In the genomic region with DNA sequence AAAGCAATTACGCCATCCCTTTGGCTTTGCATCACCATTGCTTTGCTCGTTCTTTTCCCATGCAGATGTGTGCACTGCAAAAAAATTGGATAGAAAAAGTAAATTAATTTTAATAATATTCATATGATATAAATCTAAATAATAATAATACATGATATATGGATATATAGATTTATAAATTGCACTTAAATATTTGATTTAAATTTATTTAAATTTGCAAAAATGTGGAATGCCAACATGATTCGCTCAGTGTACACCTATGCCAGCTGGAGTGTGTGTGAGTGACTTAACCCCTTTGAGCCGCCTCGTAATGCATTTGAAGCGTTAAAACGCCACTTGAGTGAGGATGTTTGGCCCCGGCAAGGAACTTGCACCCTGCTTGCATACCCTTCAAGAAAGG, we compare ENCODE assay signal across 1 fruit fly cellular context.
TF ChIP-seq lines count a peak whose summit lies in the region.

No protein-coding gene starts in this region.

TF ChIP-seq in whole organism, embryonic, 481 proteins besides CTCF, POLR2A, EP300 and RAD21 (continued from another document and continues in another):
- TF ChIP-seq tin (GFP tag; optimal IDR thresholded peaks at IDR 0.05; lab: Kevin White, UChicago) = no peak
- no peak for TF ChIP-seq CG12155 (GFP tag; optimal IDR thresholded peaks at IDR 0.05; lab: Kevin White, UChicago)
- no peak for TF ChIP-seq shn (GFP tag; optimal IDR thresholded peaks at IDR 0.05; lab: Kevin White, UChicago)
- no peak for TF ChIP-seq Nf-YA (GFP tag; IDR thresholded peaks at IDR 0.05; lab: Robert Waterston, UW)
- no peak for TF ChIP-seq Atf-2 (GFP tag; optimal IDR thresholded peaks at IDR 0.05; lab: Kevin White, UChicago)
- no peak for TF ChIP-seq CG30403 (GFP tag; optimal IDR thresholded peaks at IDR 0.05; lab: Kevin White, UChicago)
- no peak for TF ChIP-seq emc (GFP tag; optimal IDR thresholded peaks at IDR 0.05; lab: Kevin White, UChicago)
- no peak for TF ChIP-seq Lim3 (GFP tag; IDR thresholded peaks at IDR 0.05; lab: Robert Waterston, UW)
- TF ChIP-seq CG2120 (GFP tag; optimal IDR thresholded peaks at IDR 0.05; lab: Kevin White, UChicago) = no peak
- TF ChIP-seq CoRest (tag; optimal IDR thresholded peaks at IDR 0.05; lab: Kevin White, UChicago) = no peak
- no peak for TF ChIP-seq CG8478 (optimal IDR thresholded peaks at IDR 0.05; lab: Kevin White, UChicago)
- TF ChIP-seq CG33213 (GFP tag; optimal IDR thresholded peaks at IDR 0.05; lab: Kevin White, UChicago) = no peak
- no peak for TF ChIP-seq pita (GFP tag; optimal IDR thresholded peaks at IDR 0.05; lab: Kevin White, UChicago)
- TF ChIP-seq Xrp1 (GFP tag; IDR thresholded peaks at IDR 0.05; lab: Robert Waterston, UW) = 0 out of 2 replicates have a peak, but pooled peaks have one; percentile 12
- no peak for TF ChIP-seq CG32532 (GFP tag; IDR thresholded peaks at IDR 0.05; lab: Robert Waterston, UW)
- TF ChIP-seq Doc3 (GFP tag; IDR thresholded peaks at IDR 0.05; lab: Robert Waterston, UW; ENCODE audit: partially characterized antibody) = no peak
- TF ChIP-seq Dfd (GFP tag; optimal IDR thresholded peaks at IDR 0.05; lab: Kevin White, UChicago) = no peak
- TF ChIP-seq unpg (GFP tag; optimal IDR thresholded peaks at IDR 0.05; lab: Kevin White, UChicago) = peak; percentile 6
- no peak for TF ChIP-seq CG3838 (GFP tag; optimal IDR thresholded peaks at IDR 0.05; lab: Kevin White, UChicago)
- no peak for TF ChIP-seq lmd (GFP tag; IDR thresholded peaks at IDR 0.05; lab: Robert Waterston, UW)
- TF ChIP-seq run (tag; optimal IDR thresholded peaks at IDR 0.05; lab: Kevin White, UChicago) = no peak
- no peak for TF ChIP-seq Rx (GFP tag; IDR thresholded peaks at IDR 0.05; lab: Robert Waterston, UW)
- no peak for TF ChIP-seq NK7.1 (GFP tag; optimal IDR thresholded peaks at IDR 0.05; lab: Kevin White, UChicago)
- no peak for TF ChIP-seq caup (GFP tag; optimal IDR thresholded peaks at IDR 0.05; lab: Kevin White, UChicago; ENCODE audit: severe bottlenecking)
- TF ChIP-seq Ptx1 (GFP tag; IDR thresholded peaks at IDR 0.05; lab: Robert Waterston, UW) = no peak
- no peak for TF ChIP-seq CG2889 (GFP tag; IDR thresholded peaks at IDR 0.05; lab: Robert Waterston, UW)
- TF ChIP-seq CG4424 (GFP tag; optimal IDR thresholded peaks at IDR 0.05; lab: Kevin White, UChicago) = no peak
- no peak for TF ChIP-seq CG32772 (GFP tag; IDR thresholded peaks at IDR 0.05; lab: Robert Waterston, UW)
- no peak for TF ChIP-seq Dbx (GFP tag; IDR thresholded peaks at IDR 0.05; lab: Robert Waterston, UW)
- no peak for TF ChIP-seq CG11247 (GFP tag; IDR thresholded peaks at IDR 0.05; lab: Robert Waterston, UW)
- TF ChIP-seq CG6791 (GFP tag; IDR thresholded peaks at IDR 0.05; lab: Robert Waterston, UW; ENCODE audit: partially characterized antibody) = no peak
- TF ChIP-seq PHDP (tag; optimal IDR thresholded peaks at IDR 0.05; lab: Kevin White, UChicago) = peak; percentile 16
- no peak for TF ChIP-seq Tbp (GFP tag; optimal IDR thresholded peaks at IDR 0.05; lab: Kevin White, UChicago)
- TF ChIP-seq CG4282 (GFP tag; optimal IDR thresholded peaks at IDR 0.05; lab: Kevin White, UChicago) = no peak
- no peak for TF ChIP-seq nerfin-2 (GFP tag; IDR thresholded peaks at IDR 0.05; lab: Robert Waterston, UW; ENCODE audit: partially characterized antibody)
- TF ChIP-seq sens (GFP tag; lab: Kevin White, UChicago) = no peak
- no peak for TF ChIP-seq CG7271 (tag; optimal IDR thresholded peaks at IDR 0.05; lab: Kevin White, UChicago)
- TF ChIP-seq CG15514 (GFP tag; optimal IDR thresholded peaks at IDR 0.05; lab: Kevin White, UChicago) = no peak
- TF ChIP-seq dmrt99B (tag; optimal IDR thresholded peaks at IDR 0.05; lab: Kevin White, UChicago) = peak; percentile 9
- TF ChIP-seq Gsc (GFP tag; IDR thresholded peaks at IDR 0.05; lab: Robert Waterston, UW) = no peak
- no peak for TF ChIP-seq CG10321 (GFP tag; IDR thresholded peaks at IDR 0.05; lab: Robert Waterston, UW)
- TF ChIP-seq CG13424 (tag; optimal IDR thresholded peaks at IDR 0.05; lab: Kevin White, UChicago) = no peak
- TF ChIP-seq org-1 (GFP tag; optimal IDR thresholded peaks at IDR 0.05; lab: Kevin White, UChicago) = no peak
- TF ChIP-seq crc (GFP tag; optimal IDR thresholded peaks at IDR 0.05; lab: Kevin White, UChicago) = no peak
- TF ChIP-seq unc-4 (GFP tag; IDR thresholded peaks at IDR 0.05; lab: Robert Waterston, UW; ENCODE audit: partially characterized antibody) = no peak
- TF ChIP-seq HLH3B (GFP tag; IDR thresholded peaks at IDR 0.05; lab: Robert Waterston, UW) = no peak
- no peak for TF ChIP-seq CG7786 (GFP tag; optimal IDR thresholded peaks at IDR 0.05; lab: Kevin White, UChicago)
- no peak for TF ChIP-seq kah (GFP tag; optimal IDR thresholded peaks at IDR 0.05; lab: Kevin White, UChicago)
- TF ChIP-seq CG6254 (GFP tag; optimal IDR thresholded peaks at IDR 0.05; lab: Kevin White, UChicago) = no peak
- TF ChIP-seq CG9727 (GFP tag; optimal IDR thresholded peaks at IDR 0.05; lab: Kevin White, UChicago) = peak; percentile 14
- no peak for TF ChIP-seq MTF-1 (GFP tag; optimal IDR thresholded peaks at IDR 0.05; lab: Kevin White, UChicago; ENCODE audit: borderline replicate concordance)
- no peak for TF ChIP-seq peb (GFP tag; IDR thresholded peaks at IDR 0.05; lab: Robert Waterston, UW)
- TF ChIP-seq CG18764 (GFP tag; optimal IDR thresholded peaks at IDR 0.05; lab: Kevin White, UChicago) = no peak
- TF ChIP-seq CG30020 (tag; optimal IDR thresholded peaks at IDR 0.05; lab: Kevin White, UChicago) = no peak
- no peak for TF ChIP-seq CG8281 (tag; optimal IDR thresholded peaks at IDR 0.05; lab: Kevin White, UChicago)
- no peak for TF ChIP-seq vvl (GFP tag; IDR thresholded peaks at IDR 0.05; lab: Robert Waterston, UW)
- TF ChIP-seq CG13287 (GFP tag; IDR thresholded peaks at IDR 0.05; lab: Robert Waterston, UW; ENCODE audit: partially characterized antibody) = no peak
- no peak for TF ChIP-seq Pdp1 (GFP tag; optimal IDR thresholded peaks at IDR 0.05; lab: Kevin White, UChicago)
- no peak for TF ChIP-seq az2 (GFP tag; optimal IDR thresholded peaks at IDR 0.05; lab: Kevin White, UChicago)
- no peak for TF ChIP-seq pho (GFP tag; optimal IDR thresholded peaks at IDR 0.05; lab: Kevin White, UChicago)
- TF ChIP-seq CG17912 (GFP tag; optimal IDR thresholded peaks at IDR 0.05; lab: Kevin White, UChicago) = no peak
- TF ChIP-seq dmrt11E (tag; optimal IDR thresholded peaks at IDR 0.05; lab: Kevin White, UChicago) = peak; percentile 37
- TF ChIP-seq CG12391 (tag; optimal IDR thresholded peaks at IDR 0.05; lab: Kevin White, UChicago) = peak; percentile 13
- TF ChIP-seq gsb-n (tag; optimal IDR thresholded peaks at IDR 0.05; lab: Kevin White, UChicago) = no peak
- peak; percentile 3 for TF ChIP-seq CG17829 (tag; optimal IDR thresholded peaks at IDR 0.05; lab: Kevin White, UChicago)
- peak; percentile 40 for TF ChIP-seq zen (tag; optimal IDR thresholded peaks at IDR 0.05; lab: Kevin White, UChicago)
- TF ChIP-seq dati (GFP tag; IDR thresholded peaks at IDR 0.05; lab: Robert Waterston, UW) = no peak
- no peak for TF ChIP-seq CG5245 (GFP tag; optimal IDR thresholded peaks at IDR 0.05; lab: Kevin White, UChicago)
- no peak for TF ChIP-seq Optix (GFP tag; IDR thresholded peaks at IDR 0.05; lab: Robert Waterston, UW)
- TF ChIP-seq slp2 (GFP tag; optimal IDR thresholded peaks at IDR 0.05; lab: Kevin White, UChicago) = no peak
- TF ChIP-seq Kr (GFP tag; optimal IDR thresholded peaks at IDR 0.05; lab: Kevin White, UChicago) = no peak
- TF ChIP-seq mam (GFP tag; optimal IDR thresholded peaks at IDR 0.05; lab: Kevin White, UChicago) = no peak
- TF ChIP-seq nom (GFP tag; optimal IDR thresholded peaks at IDR 0.05; lab: Kevin White, UChicago) = no peak
- TF ChIP-seq CG10462 (GFP tag; optimal IDR thresholded peaks at IDR 0.05; lab: Kevin White, UChicago) = no peak
- TF ChIP-seq Sin3A (optimal IDR thresholded peaks at IDR 0.05; lab: Kevin White, UChicago) = no peak
- TF ChIP-seq grau (tag; optimal IDR thresholded peaks at IDR 0.05; lab: Kevin White, UChicago) = peak; percentile 29
- no peak for TF ChIP-seq CG9817 (tag; optimal IDR thresholded peaks at IDR 0.05; lab: Kevin White, UChicago)
- no peak for TF ChIP-seq Atf6 (GFP tag; IDR thresholded peaks at IDR 0.05; lab: Robert Waterston, UW)
- no peak for TF ChIP-seq CG10565 (GFP tag; optimal IDR thresholded peaks at IDR 0.05; lab: Kevin White, UChicago)
- TF ChIP-seq CG13296 (GFP tag; optimal IDR thresholded peaks at IDR 0.05; lab: Kevin White, UChicago) = no peak
- TF ChIP-seq amos (GFP tag; IDR thresholded peaks at IDR 0.05; lab: Robert Waterston, UW; ENCODE audit: partially characterized antibody) = no peak
- no peak for TF ChIP-seq ac (GFP tag; optimal IDR thresholded peaks at IDR 0.05; lab: Kevin White, UChicago)
- no peak for TF ChIP-seq GATAe (GFP tag; conservative IDR thresholded peaks at IDR 0.05; lab: Robert Waterston, UW)
- no peak for TF ChIP-seq CG42726 (GFP tag; IDR thresholded peaks at IDR 0.05; lab: Robert Waterston, UW; ENCODE audit: partially characterized antibody)
- TF ChIP-seq gem (tag; optimal IDR thresholded peaks at IDR 0.05; lab: Kevin White, UChicago) = peak; percentile 51
- no peak for TF ChIP-seq abd-A (tag; optimal IDR thresholded peaks at IDR 0.05; lab: Kevin White, UChicago)
- no peak for TF ChIP-seq Drgx (GFP tag; IDR thresholded peaks at IDR 0.05; lab: Robert Waterston, UW)
- no peak for TF ChIP-seq H15 (GFP tag; IDR thresholded peaks at IDR 0.05; lab: Robert Waterston, UW)
- no peak for TF ChIP-seq dm (GFP tag; optimal IDR thresholded peaks at IDR 0.05; lab: Kevin White, UChicago)
- TF ChIP-seq bigmax (GFP tag; optimal IDR thresholded peaks at IDR 0.05; lab: Kevin White, UChicago) = no peak
- no peak for TF ChIP-seq vfl (GFP tag; optimal IDR thresholded peaks at IDR 0.05; lab: Kevin White, UChicago)
- TF ChIP-seq Sox102F (GFP tag; optimal IDR thresholded peaks at IDR 0.05; lab: Kevin White, UChicago) = no peak
- no peak for TF ChIP-seq h (optimal IDR thresholded peaks at IDR 0.05; lab: Kevin White, UChicago)
- TF ChIP-seq Lpt (GFP tag; optimal IDR thresholded peaks at IDR 0.05; lab: Kevin White, UChicago) = no peak
- TF ChIP-seq chinmo (GFP tag; IDR thresholded peaks at IDR 0.05; lab: Robert Waterston, UW; ENCODE audit: partially characterized antibody) = no peak
- TF ChIP-seq Usf (GFP tag; optimal IDR thresholded peaks at IDR 0.05; lab: Kevin White, UChicago) = no peak
- TF ChIP-seq Hr39 (optimal IDR thresholded peaks at IDR 0.05; lab: Kevin White, UChicago) = no peak
- no peak for TF ChIP-seq E2f1 (GFP tag; IDR thresholded peaks at IDR 0.05; lab: Robert Waterston, UW)
- no peak for TF ChIP-seq zf30C (GFP tag; optimal IDR thresholded peaks at IDR 0.05; lab: Kevin White, UChicago)
- TF ChIP-seq CG7963 (GFP tag; IDR thresholded peaks at IDR 0.05; lab: Robert Waterston, UW; ENCODE audit: partially characterized antibody) = no peak
- TF ChIP-seq CG8944 (GFP tag; optimal IDR thresholded peaks at IDR 0.05; lab: Kevin White, UChicago) = no peak
- TF ChIP-seq CG16815 (GFP tag; optimal IDR thresholded peaks at IDR 0.05; lab: Kevin White, UChicago) = no peak
- no peak for TF ChIP-seq hkb (optimal IDR thresholded peaks at IDR 0.05; lab: Kevin White, UChicago)
- TF ChIP-seq hkb (GFP tag; IDR thresholded peaks at IDR 0.05; lab: Robert Waterston, UW) = no peak
- no peak for TF ChIP-seq seq (GFP tag; IDR thresholded peaks at IDR 0.05; lab: Robert Waterston, UW)
- TF ChIP-seq CG18262 (tag; optimal IDR thresholded peaks at IDR 0.05; lab: Kevin White, UChicago) = peak; percentile 17
- TF ChIP-seq cato (GFP tag; optimal IDR thresholded peaks at IDR 0.05; lab: Kevin White, UChicago; ENCODE audit: borderline replicate concordance) = no peak
- TF ChIP-seq ttk (GFP tag; IDR thresholded peaks at IDR 0.05; lab: Robert Waterston, UW) = no peak
- no peak for TF ChIP-seq CG10543 (GFP tag; optimal IDR thresholded peaks at IDR 0.05; lab: Kevin White, UChicago)
- TF ChIP-seq sr (GFP tag; IDR thresholded peaks at IDR 0.05; lab: Robert Waterston, UW) = no peak
- no peak for TF ChIP-seq CG1024 (GFP tag; IDR thresholded peaks at IDR 0.05; lab: Robert Waterston, UW)
- TF ChIP-seq salm (tag; optimal IDR thresholded peaks at IDR 0.05; lab: Kevin White, UChicago) = no peak
- no peak for TF ChIP-seq NC2α (GFP tag; optimal IDR thresholded peaks at IDR 0.05; lab: Kevin White, UChicago)
- TF ChIP-seq Xbp1 (GFP tag; optimal IDR thresholded peaks at IDR 0.05; lab: Kevin White, UChicago) = peak; percentile 2
- TF ChIP-seq CG13775 (GFP tag; optimal IDR thresholded peaks at IDR 0.05; lab: Kevin White, UChicago) = no peak
- TF ChIP-seq wek (GFP tag; optimal IDR thresholded peaks at IDR 0.05; lab: Kevin White, UChicago) = no peak
- TF ChIP-seq z (GFP tag; IDR thresholded peaks at IDR 0.05; lab: Robert Waterston, UW) = no peak
- no peak for TF ChIP-seq esg (GFP tag; conservative IDR thresholded peaks at IDR 0.05; lab: Robert Waterston, UW)
- no peak for TF ChIP-seq CG8359 (GFP tag; optimal IDR thresholded peaks at IDR 0.05; lab: Kevin White, UChicago; ENCODE audit: borderline replicate concordance)
- no peak for TF ChIP-seq croc (GFP tag; conservative IDR thresholded peaks at IDR 0.05; lab: Robert Waterston, UW)
- no peak for TF ChIP-seq CG5953 (GFP tag; IDR thresholded peaks at IDR 0.05; lab: Robert Waterston, UW)
- no peak for TF ChIP-seq B-H2 (GFP tag; optimal IDR thresholded peaks at IDR 0.05; lab: Kevin White, UChicago)
- TF ChIP-seq sd (tag; optimal IDR thresholded peaks at IDR 0.05; lab: Kevin White, UChicago) = no peak
- no peak for TF ChIP-seq gcm2 (GFP tag; optimal IDR thresholded peaks at IDR 0.05; lab: Kevin White, UChicago)
- TF ChIP-seq CG3847 (GFP tag; IDR thresholded peaks at IDR 0.05; lab: Robert Waterston, UW) = no peak
- TF ChIP-seq ATbp (GFP tag; optimal IDR thresholded peaks at IDR 0.05; lab: Kevin White, UChicago) = no peak
- no peak for TF ChIP-seq lab (GFP tag; optimal IDR thresholded peaks at IDR 0.05; lab: Kevin White, UChicago)
- no peak for TF ChIP-seq CG2199 (GFP tag; IDR thresholded peaks at IDR 0.05; lab: Robert Waterston, UW)
- no peak for TF ChIP-seq Dad (GFP tag; optimal IDR thresholded peaks at IDR 0.05; lab: Kevin White, UChicago)
- peak; percentile 33 for TF ChIP-seq CG11504 (tag; optimal IDR thresholded peaks at IDR 0.05; lab: Kevin White, UChicago)
- TF ChIP-seq CG16863 (GFP tag; optimal IDR thresholded peaks at IDR 0.05; lab: Kevin White, UChicago) = no peak
- no peak for TF ChIP-seq chn (GFP tag; optimal IDR thresholded peaks at IDR 0.05; lab: Kevin White, UChicago)
- TF ChIP-seq Chrac-16 (GFP tag; optimal IDR thresholded peaks at IDR 0.05; lab: Kevin White, UChicago) = peak; percentile 3
- TF ChIP-seq Bdp1 (GFP tag; optimal IDR thresholded peaks at IDR 0.05; lab: Kevin White, UChicago) = no peak
- TF ChIP-seq yki (optimal IDR thresholded peaks at IDR 0.05; lab: Kevin White, UChicago) = no peak
